Worm (Caenorhabditis elegans) whole organism, L4/young adult: ENCODE results near the gene T19C3.2.

Experiments used
- dao-5 ChIP-seq: sonication (generic microtip); optimal IDR thresholded peaks from 2 replicates; lab custom pipeline; 2016; ENCODE audit warnings: missing genotype, missing genetic modification characterization, moderate library complexity, missing compliant biosample characterization
- him-1 ChIP-seq: sonication (generic microtip); optimal IDR thresholded peaks from 2 replicates; lab custom pipeline; 2016; ENCODE audit warnings: missing genotype, missing genetic modification reagents, missing genetic modification characterization, missing compliant biosample characterization

ce11 chrIII:649935-650334 is 32.6 kb upstream of the T19C3.2 start:
- no peak for TF ChIP-seq dao-5 (tag; lab: Kevin White, UChicago)
- TF ChIP-seq him-1 (tag; lab: Kevin White, UChicago): no peak
